Fruit fly (Drosophila melanogaster) whole organism, wandering third instar larva: Measurements from ENCODE around the gene CG34291.

Source experiments
- Abd-B ChIP-seq: fragments of >200 bp; optimal IDR thresholded peaks from 2 replicates; lab custom pipeline; 2017; ENCODE audit warnings: missing biosample characterization, missing genetic modification characterization
- CG9705 ChIP-seq: fragments of 200-800 bp; sonication (Bioruptor generic); optimal IDR thresholded peaks from 2 replicates; lab custom pipeline; 2018; ENCODE audit warnings: missing biosample characterization, mild to moderate bottlenecking, missing genetic modification characterization
- CrebA ChIP-seq: fragments of 200-800 bp; sonication (Bioruptor generic); optimal IDR thresholded peaks from 2 replicates; lab custom pipeline; 2016; ENCODE audit warnings: missing biosample characterization, mild to moderate bottlenecking, missing genetic modification characterization, borderline replicate concordance
- Dfd ChIP-seq: fragments of >200 bp; optimal IDR thresholded peaks from 2 replicates; lab custom pipeline; 2017; ENCODE audit warnings: missing biosample characterization, missing genetic modification characterization
- Dif ChIP-seq: fragments of 200-275, 200-300 bp; sonication (Bioruptor generic); optimal IDR thresholded peaks from 2 replicates; lab custom pipeline; 2018; ENCODE audit warnings: missing biosample characterization, missing genetic modification characterization; ENCODE audit not compliant: partially characterized antibody
- GATAd ChIP-seq: sonication (Bioruptor generic); optimal IDR thresholded peaks from 2 replicates; lab custom pipeline; 2016; ENCODE audit warnings: missing biosample characterization, missing genetic modification characterization
- HLH106 ChIP-seq: fragments of 200-800 bp; optimal IDR thresholded peaks from 3 replicates; lab custom pipeline; 2019; ENCODE audit warnings: missing biosample characterization, mild to moderate bottlenecking, missing genetic modification characterization, moderate library complexity
- Hnf4 ChIP-seq: fragments of 200-800 bp; sonication (Bioruptor generic); optimal IDR thresholded peaks from 2 replicates; lab custom pipeline; 2016; ENCODE audit warnings: missing biosample characterization, mild to moderate bottlenecking, missing genetic modification characterization
- Hr78 ChIP-seq: fragments of >200 bp; optimal IDR thresholded peaks from 2 replicates; lab custom pipeline; 2017; ENCODE audit warnings: missing biosample characterization, missing genetic modification characterization
- Hr83 ChIP-seq: fragments of 200-300 bp; sonication (Bioruptor generic); optimal IDR thresholded peaks from 2 replicates; lab custom pipeline; 2016; ENCODE audit warnings: missing biosample characterization, mild to moderate bottlenecking, missing genetic modification characterization, moderate library complexity; ENCODE audit not compliant: poor library complexity, severe bottlenecking
- Jra ChIP-seq: sonication (Bioruptor generic); optimal IDR thresholded peaks from 2 replicates; lab custom pipeline; 2016; ENCODE audit warnings: missing biosample characterization, missing genetic modification characterization
- Mio ChIP-seq: sonication (Bioruptor generic); optimal IDR thresholded peaks from 2 replicates; lab custom pipeline; 2016; ENCODE audit warnings: missing biosample characterization, missing genetic modification characterization
- Myc ChIP-seq: fragments of >200 bp; optimal IDR thresholded peaks from 2 replicates; lab custom pipeline; 2017
- OdsH ChIP-seq: fragments of 200-800 bp; sonication (Bioruptor generic); optimal IDR thresholded peaks from 2 replicates; lab custom pipeline; 2016; ENCODE audit warnings: missing biosample characterization, mild to moderate bottlenecking, missing genetic modification characterization
- Sp1 ChIP-seq: fragments of 200-800 bp; sonication (Bioruptor generic); optimal IDR thresholded peaks from 3 replicates; lab custom pipeline; 2019; ENCODE audit warnings: missing biosample characterization, mild to moderate bottlenecking, missing genetic modification characterization, moderate library complexity
- br ChIP-seq: fragments of 200-800 bp; sonication (Bioruptor generic); optimal IDR thresholded peaks from 2 replicates; lab custom pipeline; 2016; ENCODE audit warnings: missing biosample characterization, missing genetic modification characterization
- brk ChIP-seq: fragments of 200-800 bp; sonication (Bioruptor generic); optimal IDR thresholded peaks from 2 replicates; lab custom pipeline; 2016; ENCODE audit warnings: missing biosample characterization, mild to moderate bottlenecking, missing genetic modification characterization
- dl ChIP-seq, 2 experiments: fragments of 175-275, 200-275 bp in 1 of 2; fragments of 200-275 bp in 1 of 2; sonication (Bioruptor generic); optimal IDR thresholded peaks; lab custom pipeline; 2018; ENCODE audit warnings: mild to moderate bottlenecking in 2 of 2, missing biosample characterization in 2 of 2, missing genetic modification characterization in 2 of 2, moderate library complexity in 2 of 2; ENCODE audit not compliant: partially characterized antibody in 2 of 2, insufficient read depth in 1 of 2
- dmrt93B ChIP-seq: fragments of 200-800 bp; sonication (Bioruptor generic); optimal IDR thresholded peaks from 2 replicates; lab custom pipeline; 2018; ENCODE audit warnings: missing biosample characterization, mild to moderate bottlenecking, missing genetic modification characterization
- dsf ChIP-seq: sonication (Bioruptor generic); optimal IDR thresholded peaks from 2 replicates; lab custom pipeline; 2016; ENCODE audit warnings: missing biosample characterization, missing genetic modification characterization, borderline replicate concordance
- ey ChIP-seq: fragments of 200-800 bp; sonication (Bioruptor generic); optimal IDR thresholded peaks from 2 replicates; lab custom pipeline; 2016; ENCODE audit warnings: missing biosample characterization, missing genetic modification characterization
- fru ChIP-seq: fragments of 200-800 bp; sonication (Bioruptor generic); optimal IDR thresholded peaks from 3 replicates; lab custom pipeline; 2016; ENCODE audit warnings: missing biosample characterization, mild to moderate bottlenecking, missing genetic modification characterization
- h ChIP-seq: fragments of 200-800 bp; sonication (Bioruptor generic); optimal IDR thresholded peaks from 3 replicates; lab custom pipeline; 2016; ENCODE audit warnings: missing biosample characterization, mild to moderate bottlenecking, missing genetic modification characterization
- pan ChIP-seq: fragments of >200 bp; optimal IDR thresholded peaks from 2 replicates; lab custom pipeline; 2017
- psq ChIP-seq: fragments of 200-800 bp; sonication (Bioruptor generic); optimal IDR thresholded peaks from 3 replicates; lab custom pipeline; 2017; ENCODE audit warnings: missing biosample characterization, mild to moderate bottlenecking, missing genetic modification characterization, moderate library complexity
- rgr ChIP-seq: fragments of 200-800 bp; sonication (Bioruptor generic); optimal IDR thresholded peaks from 3 replicates; lab custom pipeline; 2016; ENCODE audit warnings: missing biosample characterization, mild to moderate bottlenecking, missing genetic modification characterization
- sage ChIP-seq: fragments of 200-800 bp; sonication (Bioruptor generic); optimal IDR thresholded peaks from 2 replicates; lab custom pipeline; 2016; ENCODE audit warnings: missing biosample characterization, mild to moderate bottlenecking, missing genetic modification characterization
- sv ChIP-seq: fragments of 200-800 bp; sonication (Bioruptor generic); optimal IDR thresholded peaks from 3 replicates; lab custom pipeline; 2016; ENCODE audit warnings: missing biosample characterization, missing genetic modification characterization
- usp ChIP-seq: fragments of >200 bp; optimal IDR thresholded peaks from 2 replicates; lab custom pipeline; 2017; ENCODE audit warnings: missing biosample characterization, missing genetic modification characterization
- woc ChIP-seq: sonication (Bioruptor generic); optimal IDR thresholded peaks from 2 replicates; lab custom pipeline; 2016; ENCODE audit warnings: missing biosample characterization, mild to moderate bottlenecking, missing genetic modification characterization

The CG34291 gene

DNA sequence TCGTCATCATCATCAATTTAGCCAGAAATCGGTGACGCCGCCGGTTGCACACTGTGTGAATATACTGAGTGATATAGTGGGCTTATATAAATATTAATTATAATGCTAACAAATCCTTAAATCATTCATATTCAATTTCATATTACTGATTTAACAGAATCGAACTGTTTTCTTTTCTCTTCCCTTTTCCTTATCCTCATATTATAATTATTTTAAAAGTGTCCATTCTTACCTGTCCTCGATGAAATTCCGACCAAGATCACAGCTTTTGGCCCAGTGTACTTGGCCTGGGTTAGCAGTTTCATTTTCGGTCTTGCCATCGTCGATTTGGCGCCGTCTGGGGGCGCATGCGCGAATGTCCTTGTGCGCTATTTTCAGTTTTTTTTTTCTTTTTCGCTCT lies 7.4 kb upstream of the CG34291 start:
- TF ChIP-seq OdsH (no peak), h (peak; percentile 1)
- TF ChIP-seq, all 38 proteins: peak for 1

DNA sequence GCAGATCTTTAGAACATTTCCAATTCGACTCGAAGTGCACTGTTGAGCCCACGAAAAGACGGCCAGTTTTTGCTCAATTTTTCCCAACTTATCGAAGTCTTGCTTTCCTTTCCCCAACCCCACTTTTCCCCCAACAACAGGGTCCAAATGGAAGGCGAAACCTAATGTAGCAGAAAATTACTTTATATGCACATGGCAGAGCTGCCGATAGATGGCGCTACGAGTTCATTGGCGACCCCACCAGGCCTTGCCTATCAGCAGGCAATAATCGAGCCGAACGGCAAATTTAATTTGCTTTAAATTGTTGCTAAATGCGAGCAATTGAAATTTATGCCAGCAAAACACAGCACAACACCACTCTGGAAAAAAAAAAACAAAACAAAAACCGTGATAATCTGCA lies 6.9 kb upstream of the CG34291 start:
- TF ChIP-seq Dif (GFP tag; lab: Kevin White, UChicago) (no peak), pan (no peak), Jra (GFP tag; lab: Kevin White, UChicago) (no peak), Abd-B (GFP tag; lab: Kevin White, UChicago) (no peak), usp (GFP tag; lab: Kevin White, UChicago) (no peak), HLH106 (tag; lab: Kevin White, UChicago) (no peak), CrebA (GFP tag; lab: Kevin White, UChicago) (no peak), sv (GFP tag; lab: Kevin White, UChicago) (no peak), GATAd (GFP tag; lab: Kevin White, UChicago) (no peak), sage (GFP tag; lab: Kevin White, UChicago) (no peak), Hr83 (GFP tag; lab: Kevin White, UChicago) (no peak), psq (GFP tag; lab: Kevin White, UChicago) (no peak), Dfd (GFP tag; lab: Kevin White, UChicago) (no peak), Hnf4 (GFP tag; lab: Kevin White, UChicago) (no peak), Mio (GFP tag; lab: Kevin White, UChicago) (no peak), h (no peak), fru (GFP tag; lab: Kevin White, UChicago) (no peak), Myc (no peak), rgr (no peak)

DNA sequence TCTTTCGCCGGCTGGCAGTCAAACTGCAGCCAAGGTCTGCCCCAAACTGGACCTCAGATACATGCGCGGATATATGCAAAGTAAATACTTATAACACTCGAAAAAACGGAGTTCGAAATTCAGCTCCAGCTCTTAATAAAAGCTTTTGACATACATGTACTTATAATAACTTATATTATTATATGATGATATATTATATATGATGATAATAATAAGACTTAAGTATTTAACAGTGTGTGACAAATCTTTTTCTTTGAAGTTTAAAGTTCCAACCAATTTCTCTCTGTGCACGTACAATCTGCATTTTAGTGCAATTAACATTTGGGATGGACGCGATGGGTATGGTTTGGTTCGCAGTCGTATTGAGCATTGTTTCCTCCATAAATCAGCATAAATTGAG lies 4.0 kb upstream of the CG34291 start:
- TF ChIP-seq Hr78 (GFP tag; lab: Kevin White, UChicago): no peak
- TF ChIP-seq HLH106 (tag; lab: Kevin White, UChicago): peak; percentile 14

DNA sequence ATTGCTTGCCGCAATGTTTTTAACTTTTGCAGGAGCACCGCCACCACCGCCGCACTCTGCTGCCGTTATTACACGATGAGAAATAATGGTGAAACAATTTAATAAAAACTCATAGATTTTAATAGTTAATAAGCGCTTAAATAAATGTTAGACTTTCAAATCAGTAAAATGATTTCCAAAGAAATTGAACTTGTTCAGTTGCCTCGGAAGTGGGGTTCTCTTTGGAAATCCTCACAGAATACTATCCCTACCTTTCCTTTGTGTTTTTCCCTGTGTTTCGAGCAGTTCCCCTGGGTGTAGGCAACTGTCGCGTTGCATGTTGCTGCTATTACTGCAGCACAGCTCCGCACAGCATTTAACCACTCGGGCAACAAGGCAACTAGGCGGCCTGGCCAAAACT lies 2.6 kb upstream of the CG34291 start:
- peak; percentile 16 for TF ChIP-seq fru (GFP tag; lab: Kevin White, UChicago)
- TF ChIP-seq h: no peak

- TF ChIP-seq brk (GFP tag; lab: Kevin White, UChicago): no peak
- no peak for TF ChIP-seq woc (GFP tag; lab: Kevin White, UChicago)
- TF ChIP-seq sage (GFP tag; lab: Kevin White, UChicago): no peak
- no peak for TF ChIP-seq CrebA (GFP tag; lab: Kevin White, UChicago)
- TF ChIP-seq Dif (GFP tag; lab: Kevin White, UChicago): no peak
- TF ChIP-seq br (GFP tag; lab: Kevin White, UChicago): no peak
- TF ChIP-seq dsf (GFP tag; lab: Kevin White, UChicago): no peak
- no peak for TF ChIP-seq Jra (GFP tag; lab: Kevin White, UChicago)
- no peak for TF ChIP-seq Dfd (GFP tag; lab: Kevin White, UChicago)
- TF ChIP-seq Hr83 (GFP tag; lab: Kevin White, UChicago): no peak
- TF ChIP-seq Sp1 (GFP tag; lab: Kevin White, UChicago): no peak
- no peak for TF ChIP-seq CG9705
- no peak for TF ChIP-seq sv (GFP tag; lab: Kevin White, UChicago)
- TF ChIP-seq h: no peak
- no peak for TF ChIP-seq dl (GFP tag; optimal IDR thresholded peaks at IDR 0.05; lab: Kevin White, UChicago; ENCODE audit: insufficient read depth in 1 of 2, partially characterized antibody in 2 of 2)
- TF ChIP-seq ey (GFP tag; lab: Kevin White, UChicago): no peak
- TF ChIP-seq dmrt93B (GFP tag; lab: Kevin White, UChicago): no peak
Measured at dm6 chr3R:26425005-26425404, 576 bp downstream of the CG34291 start, which contains the start of gene CG6503. CG6503 (minus strand) TSS chr3R:26425105.

DNA sequence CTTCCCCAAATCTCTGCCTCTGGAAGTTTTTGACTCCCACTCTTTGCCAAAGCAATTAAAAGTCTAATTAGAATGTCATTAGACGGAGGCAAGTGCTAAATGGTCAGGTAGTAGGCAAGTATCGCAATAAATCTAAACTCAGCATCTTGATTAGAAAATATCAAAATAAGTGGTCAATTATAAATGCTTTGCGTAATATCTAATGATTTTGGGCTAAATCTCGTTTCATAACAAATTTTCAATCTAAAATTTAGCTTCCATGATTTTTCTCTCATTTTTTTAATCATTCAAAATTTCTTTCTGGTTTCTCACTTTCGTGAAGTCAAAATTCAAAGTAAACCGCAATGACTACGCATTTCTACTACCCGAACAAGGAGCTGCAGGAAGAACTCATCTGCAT lies 11.8 kb downstream of the CG34291 start, which contains the start of gene Ald2:
Gene Ald2, plus strand, starts transcription at position 301 of the 400 bp plus-strand sequence.
- TF ChIP-seq psq (GFP tag; lab: Kevin White, UChicago) (no peak), dsf (GFP tag; lab: Kevin White, UChicago) (no peak), fru (GFP tag; lab: Kevin White, UChicago) (no peak), Abd-B (GFP tag; lab: Kevin White, UChicago) (no peak), h (no peak), OdsH (no peak)
